Worm (Caenorhabditis elegans) whole organism, L2 larva: Measurements from ENCODE around the gene T28D9.4.

ENCODE experiments used
- C34F6.9 ChIP-seq: fragments of 150-350 bp; optimal IDR thresholded peaks from 2 replicates; lab custom pipeline; 2014; ENCODE audit warnings: missing biosample characterization, missing genetic modification characterization
- F13H6.1 ChIP-seq: sonication (generic microtip); optimal IDR thresholded peaks from 2 replicates; lab custom pipeline; 2016; ENCODE audit warnings: missing genetic modification characterization, missing compliant biosample characterization
- R02D3.7 ChIP-seq: fragments of 150-350 bp; optimal IDR thresholded peaks from 2 replicates; lab custom pipeline; 2014; ENCODE audit warnings: missing biosample characterization, missing genetic modification characterization
- ZK546.5 ChIP-seq: sonication (generic microtip); optimal IDR thresholded peaks from 2 replicates; lab custom pipeline; 2017; ENCODE audit warnings: missing biosample characterization, missing genetic modification characterization
- aly-2 ChIP-seq: fragments of 150-350 bp; optimal IDR thresholded peaks from 2 replicates; lab custom pipeline; 2014; ENCODE audit warnings: missing biosample characterization, missing genetic modification characterization
- blmp-1 ChIP-seq: sonication (generic microtip); optimal IDR thresholded peaks from 2 replicates; lab custom pipeline; 2017; ENCODE audit warnings: missing genetic modification characterization, mild to moderate bottlenecking, missing compliant biosample characterization, antibody characterized with exemption, moderate library complexity; ENCODE audit not compliant: insufficient read depth
- ceh-16 ChIP-seq: fragments of 150-350 bp; optimal IDR thresholded peaks from 2 replicates; lab custom pipeline; 2014; ENCODE audit warnings: missing biosample characterization, missing genetic modification characterization
- ceh-82 ChIP-seq: fragments of 150-350 bp; optimal IDR thresholded peaks from 2 replicates; lab custom pipeline; 2014; ENCODE audit warnings: missing biosample characterization, missing genetic modification characterization
- dmd-4 ChIP-seq: sonication (generic microtip); optimal IDR thresholded peaks from 2 replicates; lab custom pipeline; 2017; ENCODE audit warnings: missing biosample characterization, missing genetic modification characterization
- egl-27 ChIP-seq: sonication (generic microtip); optimal IDR thresholded peaks from 3 replicates; lab custom pipeline; 2017; ENCODE audit warnings: missing biosample characterization, missing genetic modification reagents, missing genetic modification characterization
- elt-1 ChIP-seq: fragments of 150-350 bp; optimal IDR thresholded peaks from 2 replicates; lab custom pipeline; 2014; ENCODE audit warnings: missing biosample characterization, missing genetic modification characterization
- elt-3 ChIP-seq: sonication (generic microtip); optimal IDR thresholded peaks from 2 replicates; lab custom pipeline; 2017; ENCODE audit warnings: missing biosample characterization, missing genetic modification characterization
- fos-1 ChIP-seq: fragments of 150-350 bp; optimal IDR thresholded peaks from 2 replicates; lab custom pipeline; 2014; ENCODE audit warnings: missing biosample characterization, missing genetic modification characterization
- lin-13 ChIP-seq: fragments of 150-350 bp; optimal IDR thresholded peaks from 2 replicates; lab custom pipeline; 2014; ENCODE audit warnings: missing biosample characterization, missing genetic modification reagents, missing genetic modification characterization
- lin-39 ChIP-seq: fragments of 150-350 bp; optimal IDR thresholded peaks from 2 replicates; lab custom pipeline; 2014; ENCODE audit warnings: missing biosample characterization, missing genetic modification reagents, missing genetic modification characterization
- mab-5 ChIP-seq: fragments of 150-350 bp; optimal IDR thresholded peaks from 2 replicates; lab custom pipeline; 2014; ENCODE audit warnings: missing biosample characterization, missing genetic modification characterization
- mbf-1 ChIP-seq: sonication (generic microtip); optimal IDR thresholded peaks from 2 replicates; lab custom pipeline; 2017; ENCODE audit warnings: missing biosample characterization, missing genetic modification characterization
- mdl-1 ChIP-seq, 2 experiments: fragments of 150-350 bp in 1 of 2; sonication (generic microtip) in 1 of 2; optimal IDR thresholded peaks; 2 replicates each; lab custom pipeline; 2017; ENCODE audit warnings: missing biosample characterization in 2 of 2, missing genetic modification characterization in 2 of 2
- nhr-10 ChIP-seq: sonication (generic microtip); optimal IDR thresholded peaks from 2 replicates; lab custom pipeline; 2017; ENCODE audit warnings: missing biosample characterization, missing genetic modification characterization
- nhr-12 ChIP-seq: fragments of 150-350 bp; optimal IDR thresholded peaks from 2 replicates; lab custom pipeline; 2014; ENCODE audit warnings: missing biosample characterization, missing genetic modification characterization
- nhr-129 ChIP-seq: fragments of 150-350 bp; optimal IDR thresholded peaks from 2 replicates; lab custom pipeline; 2014; ENCODE audit warnings: missing biosample characterization, missing genetic modification characterization
- nhr-25 ChIP-seq: fragments of 150-350 bp; sonication (generic microtip); optimal IDR thresholded peaks from 3 replicates; lab custom pipeline; 2014; ENCODE audit warnings: missing biosample characterization, missing genetic modification characterization
- nhr-6 ChIP-seq: fragments of 150-350 bp; optimal IDR thresholded peaks from 2 replicates; lab custom pipeline; 2014; ENCODE audit warnings: missing biosample characterization, missing genetic modification characterization
- nhr-77 ChIP-seq: fragments of 150-350 bp; optimal IDR thresholded peaks from 2 replicates; lab custom pipeline; 2014; ENCODE audit warnings: missing biosample characterization, missing genetic modification characterization
- sem-4 ChIP-seq: fragments of 150-350 bp; optimal IDR thresholded peaks from 2 replicates; lab custom pipeline; 2014; ENCODE audit warnings: missing biosample characterization, missing genetic modification reagents, missing genetic modification characterization
- skn-1 ChIP-seq: sonication (generic microtip); optimal IDR thresholded peaks from 2 replicates; lab custom pipeline; 2017; ENCODE audit warnings: missing biosample characterization, missing genetic modification characterization
- sma-3 ChIP-seq: sonication (generic microtip); optimal IDR thresholded peaks from 2 replicates; lab custom pipeline; 2016; ENCODE audit warnings: missing genetic modification reagents, missing genetic modification characterization, missing compliant biosample characterization
- sma-9 ChIP-seq, 2 experiments: fragments of 150-350 bp in 1 of 2; sonication (generic microtip) in 1 of 2; optimal IDR thresholded peaks; 2 replicates each; lab custom pipeline; 2014 to 2016; ENCODE audit warnings: missing genetic modification characterization in 2 of 2, mild to moderate bottlenecking in 1 of 2, missing biosample characterization in 1 of 2, missing compliant biosample characterization in 1 of 2, missing genetic modification reagents in 1 of 2, moderate library complexity in 1 of 2
- snpc-4 ChIP-seq: fragments of 150-350 bp; optimal IDR thresholded peaks from 2 replicates; lab custom pipeline; 2014; ENCODE audit warnings: missing biosample characterization, missing genetic modification characterization
- unc-39 ChIP-seq: fragments of 150-350 bp; optimal IDR thresholded peaks from 2 replicates; lab custom pipeline; 2014; ENCODE audit warnings: missing biosample characterization, missing genetic modification characterization
- zag-1 ChIP-seq: fragments of 150-350 bp; optimal IDR thresholded peaks from 2 replicates; lab custom pipeline; 2014; ENCODE audit warnings: missing biosample characterization, missing genetic modification characterization
- ztf-1 ChIP-seq: fragments of 200-800 bp; sonication (Bioruptor generic); conservative IDR thresholded peaks from 2 replicates; pipeline ENCODE4 v1.3.6; 2022; ENCODE audit warnings: missing genetic modification characterization, missing compliant biosample characterization
- ztf-11 ChIP-seq: sonication (generic microtip); optimal IDR thresholded peaks from 2 replicates; lab custom pipeline; 2017; ENCODE audit warnings: missing biosample characterization, missing genetic modification characterization
- ztf-4 ChIP-seq: fragments of 150-350 bp; optimal IDR thresholded peaks from 2 replicates; lab custom pipeline; 2014; ENCODE audit warnings: missing biosample characterization, missing genetic modification characterization

T28D9.4 gene

ce11 chrII:6476655-6477054, at the start of gene T28D9.4:
Gene T28D9.4 (plus strand): TSS chrII:6476955.
- TF ChIP-seq mbf-1 (no peak), lin-13 (GFP tag; lab: Kevin White, UChicago) (no peak), fos-1 (tag; lab: Kevin White, UChicago) (no peak), ceh-82 (no peak)

- TF ChIP-seq mdl-1 (tag; optimal IDR thresholded peaks at IDR 0.05; lab: Kevin White, UChicago) = no peak
- TF ChIP-seq snpc-4 (tag; lab: Kevin White, UChicago) = no peak
- TF ChIP-seq egl-27 (tag; lab: Kevin White, UChicago) = no peak
- no peak for TF ChIP-seq ztf-11 (tag; lab: Kevin White, UChicago)
- no peak for TF ChIP-seq nhr-77
- no peak for TF ChIP-seq nhr-6 (tag; lab: Kevin White, UChicago)
- TF ChIP-seq ZK546.5 = no peak
- no peak for TF ChIP-seq dmd-4
- no peak for TF ChIP-seq skn-1 (tag; lab: Kevin White, UChicago)
- no peak for TF ChIP-seq lin-39 (tag; lab: Kevin White, UChicago)
- TF ChIP-seq sem-4 (tag; lab: Kevin White, UChicago) = no peak
- no peak for TF ChIP-seq zag-1
- TF ChIP-seq nhr-25 (tag; lab: Kevin White, UChicago) = no peak
- no peak for TF ChIP-seq blmp-1
- TF ChIP-seq nhr-12 (tag; lab: Kevin White, UChicago) = no peak
- no peak for TF ChIP-seq R02D3.7 (tag; lab: Kevin White, UChicago)
- TF ChIP-seq unc-39 (tag; lab: Kevin White, UChicago) = no peak
These were observed 39.9 kb upstream of the T28D9.4 start for ce11 chrII:6436845-6437244.

- TF ChIP-seq unc-39 (tag; lab: Kevin White, UChicago) = no peak
These were observed 35.6 kb upstream of the T28D9.4 start, which contains the start of gene cutl-16 for ce11 chrII:6441128-6441527. Gene cutl-16 (plus strand): TSS chrII:6441428.

ce11 chrII:6443710-6444109, 33.0 kb upstream of the T28D9.4 start, which contains the start of gene K06A1.2:
Gene K06A1.2 (plus strand): TSS chrII:6444010.
- TF ChIP-seq nhr-12 (tag; lab: Kevin White, UChicago) (no peak), fos-1 (tag; lab: Kevin White, UChicago) (no peak), lin-39 (tag; lab: Kevin White, UChicago) (no peak), elt-3 (no peak), snpc-4 (tag; lab: Kevin White, UChicago) (no peak), nhr-6 (tag; lab: Kevin White, UChicago) (no peak), aly-2 (tag; lab: Kevin White, UChicago) (no peak), C34F6.9 (tag; lab: Kevin White, UChicago) (no peak), ztf-1 (no peak), lin-13 (GFP tag; lab: Kevin White, UChicago) (no peak), nhr-10 (tag; lab: Kevin White, UChicago) (no peak), elt-1 (tag; lab: Kevin White, UChicago) (no peak), F13H6.1 (no peak), unc-39 (tag; lab: Kevin White, UChicago) (no peak), ceh-82 (no peak)

- TF ChIP-seq nhr-129 (peak; percentile 37), ztf-4 (tag; lab: Kevin White, UChicago) (no peak), lin-39 (tag; lab: Kevin White, UChicago) (no peak), mab-5 (tag; lab: Kevin White, UChicago) (no peak), ceh-16 (no peak), sma-9 (GFP tag; optimal IDR thresholded peaks at IDR 0.05; lab: Kevin White, UChicago) (peak; percentile 33), sma-9 (tag; optimal IDR thresholded peaks at IDR 0.05; lab: Kevin White, UChicago) (no peak), sma-3 (GFP tag; lab: Kevin White, UChicago) (peak; percentile 32), blmp-1 (no peak), snpc-4 (tag; lab: Kevin White, UChicago) (no peak), nhr-25 (tag; lab: Kevin White, UChicago) (peak; percentile 40)
- TF ChIP-seq, all 48 proteins: peak for 4
These were observed 28.6 kb upstream of the T28D9.4 start for ce11 chrII:6448189-6448588.
